Worm (Caenorhabditis elegans) whole organism, L3 larva: ENCODE results near the gene elpc-4.

ENCODE experiments used
- ZK546.5 ChIP-seq: sonication (generic microtip); optimal IDR thresholded peaks from 2 replicates; lab custom pipeline; 2017; ENCODE audit warnings: missing biosample characterization, missing genetic modification characterization
- ama-1 ChIP-seq: fragments of 150-350 bp; optimal IDR thresholded peaks from 2 replicates; lab custom pipeline; 2018
- ceh-28 ChIP-seq: fragments of 150-350 bp; optimal IDR thresholded peaks from 2 replicates; lab custom pipeline; 2014; ENCODE audit warnings: missing biosample characterization, missing genetic modification reagents, missing genetic modification characterization
- ceh-9 ChIP-seq: sonication (generic microtip); optimal IDR thresholded peaks from 2 replicates; lab custom pipeline; 2018; ENCODE audit warnings: missing biosample characterization, missing genetic modification characterization
- egl-27 ChIP-seq: sonication (generic microtip); optimal IDR thresholded peaks from 4 replicates; lab custom pipeline; 2017; ENCODE audit warnings: missing biosample characterization, missing genetic modification reagents, missing genetic modification characterization
- egl-5 ChIP-seq: fragments of 150-350 bp; optimal IDR thresholded peaks from 2 replicates; lab custom pipeline; 2017; ENCODE audit warnings: missing biosample characterization, missing genetic modification reagents, missing genetic modification characterization, inconsistent platforms
- elt-1 ChIP-seq: fragments of 150-350 bp; optimal IDR thresholded peaks from 2 replicates; lab custom pipeline; 2014; ENCODE audit warnings: missing biosample characterization, missing genetic modification characterization
- elt-2 ChIP-seq: sonication (generic microtip); optimal IDR thresholded peaks from 2 replicates; lab custom pipeline; 2016; ENCODE audit warnings: missing genetic modification reagents, mild to moderate bottlenecking, missing genetic modification characterization, missing compliant biosample characterization
- elt-3 ChIP-seq, 3 experiments: fragments of 150-350 bp in 1 of 3; sonication (generic microtip) in 2 of 3; optimal IDR thresholded peaks; 2 replicates in 2 of 3; 4 replicates in 1 of 3; lab custom pipeline; 2014 to 2017; ENCODE audit warnings: missing biosample characterization in 3 of 3, missing genetic modification characterization in 3 of 3
- eor-1 ChIP-seq, 2 experiments: fragments of 150-350 bp; optimal IDR thresholded peaks; 2 replicates each; lab custom pipeline; 2014 to 2018; ENCODE audit warnings: missing biosample characterization in 2 of 2, missing genetic modification characterization in 2 of 2
- fkh-10 ChIP-seq: sonication (generic microtip); optimal IDR thresholded peaks from 2 replicates; lab custom pipeline; 2017; ENCODE audit warnings: missing biosample characterization, missing genetic modification reagents, missing genetic modification characterization
- fos-1 ChIP-seq: fragments of 150-350 bp; optimal IDR thresholded peaks from 2 replicates; lab custom pipeline; 2014; ENCODE audit warnings: missing biosample characterization, missing genetic modification characterization
- hmg-11 ChIP-seq: sonication (generic microtip); optimal IDR thresholded peaks from 2 replicates; lab custom pipeline; 2016; ENCODE audit warnings: missing genetic modification characterization, missing compliant biosample characterization
- jun-1 ChIP-seq: fragments of 150-350 bp; optimal IDR thresholded peaks from 2 replicates; lab custom pipeline; 2014; ENCODE audit warnings: missing biosample characterization, missing genetic modification reagents, missing genetic modification characterization
- lin-15B ChIP-seq: fragments of 150-350 bp; optimal IDR thresholded peaks from 2 replicates; lab custom pipeline; 2014; ENCODE audit warnings: missing biosample characterization, missing genetic modification characterization
- lsy-12 ChIP-seq: sonication (generic microtip); optimal IDR thresholded peaks from 2 replicates; lab custom pipeline; 2016; ENCODE audit warnings: mild to moderate bottlenecking, missing genetic modification characterization, missing compliant biosample characterization
- mdl-1 ChIP-seq: fragments of 150-350 bp; optimal IDR thresholded peaks from 2 replicates; lab custom pipeline; 2014; ENCODE audit warnings: missing biosample characterization, missing genetic modification characterization
- mml-1 ChIP-seq: fragments of 150-350 bp; sonication (generic microtip); optimal IDR thresholded peaks from 3 replicates; lab custom pipeline; 2014; ENCODE audit warnings: missing biosample characterization, missing genetic modification characterization
- nhr-11 ChIP-seq: fragments of 150-350 bp; optimal IDR thresholded peaks from 2 replicates; lab custom pipeline; 2014; ENCODE audit warnings: missing biosample characterization, missing genetic modification characterization
- nhr-12 ChIP-seq: fragments of 150-350 bp; optimal IDR thresholded peaks from 2 replicates; lab custom pipeline; 2014; ENCODE audit warnings: missing biosample characterization, missing genetic modification characterization
- nhr-23 ChIP-seq: fragments of 150-350 bp; optimal IDR thresholded peaks from 2 replicates; lab custom pipeline; 2014; ENCODE audit warnings: missing biosample characterization, missing genetic modification reagents, missing genetic modification characterization
- nhr-25 ChIP-seq: sonication (generic microtip); optimal IDR thresholded peaks from 2 replicates; lab custom pipeline; 2017; ENCODE audit warnings: missing biosample characterization, missing genetic modification characterization
- nhr-28 ChIP-seq: fragments of 150-350 bp; optimal IDR thresholded peaks from 2 replicates; lab custom pipeline; 2014; ENCODE audit warnings: missing biosample characterization, missing genetic modification characterization
- nhr-43 ChIP-seq: sonication (generic microtip); optimal IDR thresholded peaks from 2 replicates; lab custom pipeline; 2016; ENCODE audit warnings: mild to moderate bottlenecking, missing genetic modification characterization, missing compliant biosample characterization; ENCODE audit not compliant: poor library complexity, severe bottlenecking
- nhr-67 ChIP-seq: fragments of 150-350 bp; optimal IDR thresholded peaks from 2 replicates; lab custom pipeline; 2014; ENCODE audit warnings: missing biosample characterization, missing genetic modification characterization
- pha-4 ChIP-seq: fragments of 150-350 bp; optimal IDR thresholded peaks from 2 replicates; lab custom pipeline; 2014; ENCODE audit warnings: missing biosample characterization, missing genetic modification reagents, missing genetic modification characterization
- pqm-1 ChIP-seq: fragments of 150-350 bp; optimal IDR thresholded peaks from 2 replicates; lab custom pipeline; 2017; ENCODE audit warnings: missing biosample characterization, missing genetic modification characterization, inconsistent platforms
- sea-2 ChIP-seq: fragments of 150-350 bp; sonication (generic microtip); optimal IDR thresholded peaks from 4 replicates; lab custom pipeline; 2014; ENCODE audit warnings: missing biosample characterization, missing genetic modification reagents, missing genetic modification characterization
- unc-39 ChIP-seq: sonication (generic microtip); optimal IDR thresholded peaks from 4 replicates; lab custom pipeline; 2017; ENCODE audit warnings: missing biosample characterization, missing genetic modification characterization
- unc-62 ChIP-seq: fragments of 150-350 bp; sonication (generic microtip); optimal IDR thresholded peaks from 4 replicates; lab custom pipeline; 2014; ENCODE audit warnings: missing biosample characterization, missing genetic modification reagents, missing genetic modification characterization
- zag-1 ChIP-seq: fragments of 150-350 bp; optimal IDR thresholded peaks from 2 replicates; lab custom pipeline; 2014; ENCODE audit warnings: missing biosample characterization, missing genetic modification characterization
- ztf-11 ChIP-seq: fragments of 150-350 bp; optimal IDR thresholded peaks from 2 replicates; lab custom pipeline; 2014; ENCODE audit warnings: missing biosample characterization, missing genetic modification characterization
- ztf-4 ChIP-seq: fragments of 150-350 bp; optimal IDR thresholded peaks from 2 replicates; lab custom pipeline; 2014; ENCODE audit warnings: missing biosample characterization, missing genetic modification characterization

elpc-4 gene

ce11 chrIV:8048083-8048482 is 31.3 kb downstream of the elpc-4 start:
- no peak for TF ChIP-seq hmg-11
- TF ChIP-seq fos-1 (tag; lab: Kevin White, UChicago): no peak
- TF ChIP-seq ama-1: no peak
- TF ChIP-seq sea-2 (GFP tag; lab: Kevin White, UChicago): no peak
- no peak for TF ChIP-seq nhr-11 (tag; lab: Kevin White, UChicago)
- no peak for TF ChIP-seq ceh-28
- TF ChIP-seq pha-4 (tag; lab: Kevin White, UChicago): no peak
- TF ChIP-seq fkh-10 (GFP tag; lab: Kevin White, UChicago): no peak
- no peak for TF ChIP-seq unc-62 (GFP tag; lab: Kevin White, UChicago)
- no peak for TF ChIP-seq nhr-28 (tag; lab: Kevin White, UChicago)
- TF ChIP-seq eor-1 (tag; optimal IDR thresholded peaks at IDR 0.05; lab: Kevin White, UChicago): no peak
- TF ChIP-seq egl-5: no peak
- TF ChIP-seq ztf-11 (tag; lab: Kevin White, UChicago): no peak
- TF ChIP-seq, all 47 proteins: peak for 0

DNA sequence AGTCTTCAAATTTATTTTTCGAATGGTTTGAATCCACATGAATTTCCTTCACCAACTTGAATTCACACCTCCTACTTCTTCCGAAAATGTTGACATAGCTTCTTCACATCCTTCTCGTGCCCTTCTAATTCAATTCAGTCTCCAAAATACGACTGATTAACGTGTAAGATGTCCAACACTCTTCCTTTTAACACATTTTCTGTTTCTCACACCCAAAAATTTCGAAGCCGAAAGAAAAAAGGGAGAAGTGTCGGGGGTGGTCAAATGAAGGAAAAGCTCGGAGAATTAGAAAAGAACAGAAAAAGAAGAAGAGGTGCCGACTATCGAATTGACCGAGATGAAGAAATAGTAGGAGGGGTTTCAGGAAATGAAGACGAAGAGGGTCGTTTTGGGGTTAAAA is 35.9 kb downstream of the elpc-4 start:
- TF ChIP-seq nhr-12 (tag; lab: Kevin White, UChicago): no peak
- no peak for TF ChIP-seq nhr-43 (tag; lab: Kevin White, UChicago)
- TF ChIP-seq fos-1 (tag; lab: Kevin White, UChicago): no peak
- TF ChIP-seq zag-1 (tag; lab: Kevin White, UChicago): no peak
- TF ChIP-seq pha-4 (tag; lab: Kevin White, UChicago): no peak

DNA sequence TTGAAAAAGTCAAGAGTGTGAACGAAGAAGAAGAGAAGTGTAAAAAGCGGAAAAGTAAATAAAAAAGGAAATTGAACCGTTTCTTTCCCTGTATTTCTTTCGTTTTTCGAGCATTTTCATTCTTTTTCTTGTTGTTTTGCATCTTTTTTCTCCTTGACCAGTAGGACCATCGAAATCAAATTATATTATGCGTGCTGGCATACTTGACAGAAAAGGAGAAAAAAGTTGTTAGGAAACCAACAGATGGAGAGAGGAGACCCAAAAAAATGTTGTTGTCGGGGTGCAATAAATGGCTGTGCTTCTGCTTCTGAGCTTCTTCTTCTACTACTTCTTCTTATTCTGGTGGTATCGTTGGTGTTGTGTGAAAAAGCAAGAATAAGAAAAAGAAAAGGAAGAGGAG is 37.2 kb downstream of the elpc-4 start:
- TF ChIP-seq pha-4 (tag; lab: Kevin White, UChicago) (peak; percentile 68), mml-1 (no peak), sea-2 (GFP tag; lab: Kevin White, UChicago) (no peak)

DNA sequence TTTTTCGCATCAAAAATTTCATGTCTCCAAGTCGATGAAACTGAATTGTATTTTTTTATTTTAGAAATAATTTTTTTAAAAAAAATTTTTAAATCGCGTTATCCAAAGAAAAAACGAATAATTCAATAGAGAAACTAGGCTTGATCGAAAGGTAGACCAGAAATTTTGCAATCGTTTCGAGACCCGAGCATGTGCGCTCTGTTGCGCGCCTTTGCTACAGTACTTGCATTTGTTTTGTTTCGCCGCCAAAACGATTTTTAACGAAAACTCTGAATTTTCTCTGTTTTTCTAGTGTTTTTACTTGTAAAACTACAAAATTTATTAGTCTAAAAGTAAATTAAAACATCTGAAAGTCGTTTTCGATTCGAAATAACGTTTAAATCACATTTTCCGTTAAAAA is 44.5 kb downstream of the elpc-4 start:
- TF ChIP-seq sea-2 (GFP tag; lab: Kevin White, UChicago) (no peak), mdl-1 (tag; lab: Kevin White, UChicago) (no peak), hmg-11 (no peak), elt-1 (tag; lab: Kevin White, UChicago) (no peak), nhr-25 (tag; lab: Kevin White, UChicago) (no peak), nhr-11 (tag; lab: Kevin White, UChicago) (no peak), ztf-4 (tag; lab: Kevin White, UChicago) (no peak), nhr-28 (tag; lab: Kevin White, UChicago) (no peak), ceh-28 (no peak), elt-2 (tag; lab: Kevin White, UChicago) (no peak), nhr-12 (tag; lab: Kevin White, UChicago) (no peak), egl-27 (tag; lab: Kevin White, UChicago) (no peak), nhr-23 (tag; lab: Kevin White, UChicago) (no peak), mml-1 (no peak), egl-5 (no peak)
- TF ChIP-seq, all 47 proteins: peak for 0

DNA sequence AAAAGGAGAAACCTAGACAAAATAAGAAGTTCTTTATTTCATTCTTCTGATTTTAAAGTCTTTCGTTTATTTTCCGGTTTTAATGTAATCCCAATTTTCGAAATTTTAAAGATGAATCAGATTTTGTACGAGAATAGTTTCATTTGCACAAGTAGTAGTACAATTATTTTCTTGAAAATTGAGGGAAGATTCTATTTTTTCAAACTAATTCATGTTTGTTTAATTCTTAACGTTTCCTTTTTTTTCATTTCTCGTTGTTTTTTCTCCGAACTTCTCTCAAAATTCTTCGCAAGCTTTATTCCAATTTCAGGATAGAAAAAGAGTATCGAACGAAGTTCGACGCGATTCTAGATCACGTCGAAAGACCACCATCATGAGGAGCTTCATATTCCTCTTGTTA is 45.6 kb downstream of the elpc-4 start, which contains the start of gene sax-7:
Gene sax-7, plus strand, starts transcription at position 301 of the 400 bp plus-strand sequence.
- TF ChIP-seq unc-62 (GFP tag; lab: Kevin White, UChicago) (no peak), elt-3 (tag; optimal IDR thresholded peaks at IDR 0.05; lab: Kevin White, UChicago) (no peak), fkh-10 (GFP tag; lab: Kevin White, UChicago) (no peak), mml-1 (no peak), zag-1 (tag; lab: Kevin White, UChicago) (no peak), nhr-11 (tag; lab: Kevin White, UChicago) (no peak), unc-39 (tag; lab: Kevin White, UChicago) (no peak), nhr-28 (tag; lab: Kevin White, UChicago) (no peak), elt-2 (tag; lab: Kevin White, UChicago) (no peak), ceh-9 (tag; lab: Kevin White, UChicago) (no peak), nhr-25 (tag; lab: Kevin White, UChicago) (no peak), pqm-1 (tag; lab: Kevin White, UChicago) (no peak), lsy-12 (tag; lab: Kevin White, UChicago) (no peak), ZK546.5 (tag; lab: Kevin White, UChicago) (no peak), jun-1 (tag; lab: Kevin White, UChicago) (no peak), lin-15B (tag; lab: Kevin White, UChicago) (no peak), nhr-67 (tag; lab: Kevin White, UChicago) (no peak)
